ENCODE assay signal across 5 worm cellular contexts in genomic region chrX:5119246-5119645, ce11.
A peak's percentile ranks its signal among the peaks of the same experiment; 100 is the strongest.
TF ChIP-seq lines count a peak whose summit lies in the region.

No protein-coding gene starts in this region.

TF ChIP-seq in whole organism, L1 larva, 84 proteins besides CTCF, POLR2A, EP300 and RAD21 (continued from another document and continues in another):
- TF ChIP-seq tbx-2 (tag; optimal IDR thresholded peaks at IDR 0.05; lab: Kevin White, UChicago) (peak; percentile 60), fkh-10 (GFP tag; optimal IDR thresholded peaks at IDR 0.05; lab: Kevin White, UChicago) (no peak), hpl-2 (GFP tag; optimal IDR thresholded peaks at IDR 0.05; lab: Kevin White, UChicago) (no peak), nhr-77 (tag; optimal IDR thresholded peaks at IDR 0.05; lab: Kevin White, UChicago) (peak; percentile 22), jun-1 (tag; optimal IDR thresholded peaks at IDR 0.05; lab: Kevin White, UChicago) (no peak), unc-86 (tag; optimal IDR thresholded peaks at IDR 0.05; lab: Kevin White, UChicago) (no peak), fkh-4 (tag; optimal IDR thresholded peaks at IDR 0.05; lab: Kevin White, UChicago; ENCODE audit: borderline replicate concordance) (no peak), F16B12.6 (tag; optimal IDR thresholded peaks at IDR 0.05; lab: Kevin White, UChicago) (no peak), dpl-1 (GFP tag; optimal IDR thresholded peaks at IDR 0.05; lab: Kevin White, UChicago) (no peak), efl-1 (optimal IDR thresholded peaks at IDR 0.05; lab: Kevin White, UChicago) (peak in 1 of 2 experiments; percentile 21), efl-1 (GFP tag; optimal IDR thresholded peaks at IDR 0.05 in 1 of 2; lab: Kevin White, UChicago) (peak in 1 of 2 experiments; percentile 24), snpc-4 (tag; optimal IDR thresholded peaks at IDR 0.05; lab: Kevin White, UChicago) (no peak), sox-4 (tag; optimal IDR thresholded peaks at IDR 0.05; lab: Kevin White, UChicago) (no peak), nhr-47 (tag; optimal IDR thresholded peaks at IDR 0.05; lab: Kevin White, UChicago) (peak; percentile 48), lin-35 (GFP tag; optimal IDR thresholded peaks at IDR 0.05; lab: Kevin White, UChicago) (peak in 1 of 2 experiments; percentile 67), ets-5 (GFP tag; IDR thresholded peaks at IDR 0.05; lab: Robert Waterston, UW) (no peak), nhr-12 (tag; optimal IDR thresholded peaks at IDR 0.05; lab: Kevin White, UChicago) (no peak), C16A3.4 (tag; optimal IDR thresholded peaks at IDR 0.05; lab: Kevin White, UChicago) (peak; percentile 30), aha-1 (tag; optimal IDR thresholded peaks at IDR 0.05; lab: Kevin White, UChicago) (no peak), irx-1 (tag; optimal IDR thresholded peaks at IDR 0.05; lab: Kevin White, UChicago) (peak; percentile 26), rnt-1 (tag; optimal IDR thresholded peaks at IDR 0.05; lab: Kevin White, UChicago) (peak; percentile 59), mab-9 (GFP tag; IDR thresholded peaks at IDR 0.05; lab: Robert Waterston, UW) (no peak), xbp-1 (tag; optimal IDR thresholded peaks at IDR 0.05; lab: Kevin White, UChicago) (peak; percentile 61), hlh-17 (GFP tag; optimal IDR thresholded peaks at IDR 0.05; lab: Kevin White, UChicago; ENCODE audit: borderline replicate concordance) (no peak), egl-27 (tag; optimal IDR thresholded peaks at IDR 0.05; lab: Kevin White, UChicago) (no peak), fkh-8 (tag; optimal IDR thresholded peaks at IDR 0.05; lab: Kevin White, UChicago) (no peak), lin-15B (tag; optimal IDR thresholded peaks at IDR 0.05; lab: Kevin White, UChicago) (no peak)

TF ChIP-seq in whole organism, L2 larva, 48 proteins besides CTCF, POLR2A, EP300 and RAD21 (continued from another document and continues in another):
- TF ChIP-seq mbf-1 (tag; optimal IDR thresholded peaks at IDR 0.05; lab: Kevin White, UChicago) (no peak), ama-1 (optimal IDR thresholded peaks at IDR 0.05; lab: Kevin White, UChicago) (no peak), unc-62 (GFP tag; optimal IDR thresholded peaks at IDR 0.05; lab: Kevin White, UChicago) (no peak), ztf-4 (tag; optimal IDR thresholded peaks at IDR 0.05; lab: Kevin White, UChicago) (peak; percentile 17), ztf-1 (GFP tag; conservative IDR thresholded peaks at IDR 0.05; lab: Robert Waterston, UW) (no peak), nhr-21 (tag; optimal IDR thresholded peaks at IDR 0.05; lab: Kevin White, UChicago) (peak; percentile 76), sma-3 (GFP tag; optimal IDR thresholded peaks at IDR 0.05; lab: Kevin White, UChicago) (peak; percentile 81), zag-1 (tag; optimal IDR thresholded peaks at IDR 0.05; lab: Kevin White, UChicago) (no peak), lsy-2 (tag; optimal IDR thresholded peaks at IDR 0.05; lab: Kevin White, UChicago) (peak in 1 of 2 experiments; percentile 32), nhr-25 (tag; optimal IDR thresholded peaks at IDR 0.05; lab: Kevin White, UChicago) (peak; percentile 83), egl-27 (tag; optimal IDR thresholded peaks at IDR 0.05; lab: Kevin White, UChicago) (no peak), unc-55 (GFP tag; optimal IDR thresholded peaks at IDR 0.05; lab: Kevin White, UChicago) (no peak), Y55F3AM.14 (GFP tag; optimal IDR thresholded peaks at IDR 0.05; lab: Kevin White, UChicago) (peak; percentile 59), ceh-82 (tag; optimal IDR thresholded peaks at IDR 0.05; lab: Kevin White, UChicago) (no peak), nhr-6 (tag; optimal IDR thresholded peaks at IDR 0.05; lab: Kevin White, UChicago) (no peak), nhr-11 (tag; optimal IDR thresholded peaks at IDR 0.05; lab: Kevin White, UChicago) (no peak), sma-9 (GFP tag; optimal IDR thresholded peaks at IDR 0.05; lab: Kevin White, UChicago) (peak; percentile 71), sma-9 (tag; optimal IDR thresholded peaks at IDR 0.05; lab: Kevin White, UChicago) (no peak), peb-1 (tag; optimal IDR thresholded peaks at IDR 0.05; lab: Kevin White, UChicago) (no peak), lin-13 (GFP tag; optimal IDR thresholded peaks at IDR 0.05; lab: Kevin White, UChicago) (peak; percentile 14), elt-3 (tag; optimal IDR thresholded peaks at IDR 0.05; lab: Kevin White, UChicago) (no peak), blmp-1 (tag; optimal IDR thresholded peaks at IDR 0.05; lab: Kevin White, UChicago; ENCODE audit: insufficient read depth) (peak; percentile 72), R02D3.7 (tag; optimal IDR thresholded peaks at IDR 0.05; lab: Kevin White, UChicago) (no peak), lin-39 (tag; optimal IDR thresholded peaks at IDR 0.05; lab: Kevin White, UChicago) (peak; percentile 66), nhr-129 (tag; optimal IDR thresholded peaks at IDR 0.05; lab: Kevin White, UChicago) (peak; percentile 53), nhr-10 (tag; optimal IDR thresholded peaks at IDR 0.05; lab: Kevin White, UChicago) (no peak), gmeb-1 (tag; optimal IDR thresholded peaks at IDR 0.05; lab: Kevin White, UChicago) (peak; percentile 40), nhr-12 (tag; optimal IDR thresholded peaks at IDR 0.05; lab: Kevin White, UChicago) (no peak)

TF ChIP-seq in whole organism, L3 larva, 47 proteins besides CTCF, POLR2A, EP300 and RAD21 (continued from another document and continues in another):
- TF ChIP-seq ceh-28 (tag; optimal IDR thresholded peaks at IDR 0.05; lab: Kevin White, UChicago) (no peak), nhr-43 (tag; optimal IDR thresholded peaks at IDR 0.05; lab: Kevin White, UChicago; ENCODE audit: poor library complexity, severe bottlenecking) (peak; percentile 80), aly-2 (tag; optimal IDR thresholded peaks at IDR 0.05; lab: Kevin White, UChicago) (no peak), fos-1 (tag; optimal IDR thresholded peaks at IDR 0.05; lab: Kevin White, UChicago) (no peak), ztf-4 (tag; optimal IDR thresholded peaks at IDR 0.05; lab: Kevin White, UChicago) (no peak), egl-27 (tag; optimal IDR thresholded peaks at IDR 0.05; lab: Kevin White, UChicago) (no peak), nhr-77 (tag; optimal IDR thresholded peaks at IDR 0.05; lab: Kevin White, UChicago) (no peak), nhr-76 (tag; optimal IDR thresholded peaks at IDR 0.05; lab: Kevin White, UChicago) (no peak), nhr-237 (tag; optimal IDR thresholded peaks at IDR 0.05; lab: Kevin White, UChicago) (no peak), nhr-25 (tag; optimal IDR thresholded peaks at IDR 0.05; lab: Kevin White, UChicago) (peak; percentile 86), nhr-67 (tag; optimal IDR thresholded peaks at IDR 0.05; lab: Kevin White, UChicago) (no peak), fkh-2 (tag; optimal IDR thresholded peaks at IDR 0.05; lab: Kevin White, UChicago) (no peak), sea-2 (GFP tag; optimal IDR thresholded peaks at IDR 0.05; lab: Kevin White, UChicago) (no peak), skn-1 (tag; optimal IDR thresholded peaks at IDR 0.05; lab: Kevin White, UChicago) (no peak), ZK546.5 (tag; optimal IDR thresholded peaks at IDR 0.05; lab: Kevin White, UChicago) (no peak), zag-1 (tag; optimal IDR thresholded peaks at IDR 0.05; lab: Kevin White, UChicago) (no peak), elt-2 (tag; optimal IDR thresholded peaks at IDR 0.05; lab: Kevin White, UChicago) (peak; percentile 28), ztf-11 (tag; optimal IDR thresholded peaks at IDR 0.05; lab: Kevin White, UChicago) (no peak), ceh-9 (tag; optimal IDR thresholded peaks at IDR 0.05; lab: Kevin White, UChicago) (no peak), hmg-11 (tag; optimal IDR thresholded peaks at IDR 0.05; lab: Kevin White, UChicago) (no peak), snpc-4 (tag; optimal IDR thresholded peaks at IDR 0.05; lab: Kevin White, UChicago) (no peak), R02D3.7 (tag; optimal IDR thresholded peaks at IDR 0.05; lab: Kevin White, UChicago) (no peak), jun-1 (tag; optimal IDR thresholded peaks at IDR 0.05; lab: Kevin White, UChicago) (peak; percentile 44), pqm-1 (tag; optimal IDR thresholded peaks at IDR 0.05; lab: Kevin White, UChicago) (no peak), egl-5 (tag; optimal IDR thresholded peaks at IDR 0.05; lab: Kevin White, UChicago) (no peak), nhr-28 (tag; optimal IDR thresholded peaks at IDR 0.05; lab: Kevin White, UChicago) (no peak), nhr-23 (tag; optimal IDR thresholded peaks at IDR 0.05; lab: Kevin White, UChicago) (peak; percentile 77), daf-12 (tag; optimal IDR thresholded peaks at IDR 0.05; lab: Kevin White, UChicago) (no peak), nhr-11 (tag; optimal IDR thresholded peaks at IDR 0.05; lab: Kevin White, UChicago) (no peak), mdl-1 (tag; optimal IDR thresholded peaks at IDR 0.05; lab: Kevin White, UChicago) (peak; percentile 26)

TF ChIP-seq in whole organism, L4 larva, 104 proteins besides CTCF, POLR2A, EP300 and RAD21 (continued from another document):
- TF ChIP-seq rbr-2 (tag; optimal IDR thresholded peaks at IDR 0.05; lab: Kevin White, UChicago) (peak; percentile 40), Y48G9A.11 (GFP tag; IDR thresholded peaks at IDR 0.05; lab: Robert Waterston, UW) (no peak), mes-2 (tag; optimal IDR thresholded peaks at IDR 0.05; lab: Kevin White, UChicago; ENCODE audit: poor library complexity, severe bottlenecking) (peak; percentile 53), lsy-2 (tag; optimal IDR thresholded peaks at IDR 0.05; lab: Kevin White, UChicago) (peak in 1 of 2 experiments; percentile 54), spr-1 (tag; optimal IDR thresholded peaks at IDR 0.05; lab: Kevin White, UChicago) (peak; percentile 18), nhr-48 (tag; optimal IDR thresholded peaks at IDR 0.05; lab: Kevin White, UChicago) (peak; percentile 60), dmd-6 (GFP tag; IDR thresholded peaks at IDR 0.05; lab: Robert Waterston, UW) (peak; percentile 43; the same call in 1 of the 2 replicates), T26A8.4 (GFP tag; IDR thresholded peaks at IDR 0.05; lab: Robert Waterston, UW) (peak; percentile 68), madf-9 (GFP tag; conservative IDR thresholded peaks at IDR 0.05; lab: Robert Waterston, UW) (no peak), saeg-2 (GFP tag; IDR thresholded peaks at IDR 0.05; lab: Robert Waterston, UW) (no peak), hlh-11 (tag; optimal IDR thresholded peaks at IDR 0.05; lab: Kevin White, UChicago) (peak; percentile 85), nhr-11 (tag; optimal IDR thresholded peaks at IDR 0.05; lab: Kevin White, UChicago) (no peak), ZK546.5 (tag; optimal IDR thresholded peaks at IDR 0.05; lab: Kevin White, UChicago) (no peak), fkh-10 (GFP tag; optimal IDR thresholded peaks at IDR 0.05; lab: Kevin White, UChicago) (no peak), mdl-1 (tag; optimal IDR thresholded peaks at IDR 0.05; lab: Kevin White, UChicago) (peak; percentile 23 to 75), ceh-44 (GFP tag; IDR thresholded peaks at IDR 0.05; lab: Robert Waterston, UW) (no peak), duxl-1 (tag; optimal IDR thresholded peaks at IDR 0.05; lab: Kevin White, UChicago; ENCODE audit: poor library complexity) (peak; percentile 40), tra-1 (GFP tag; IDR thresholded peaks at IDR 0.05; lab: Robert Waterston, UW) (0 out of 2 replicates have a peak, but pooled peaks have one; percentile 34), ctbp-1 (GFP tag; IDR thresholded peaks at IDR 0.05; lab: Robert Waterston, UW) (peak; percentile 59; the same call in 1 of the 2 replicates), nhr-28 (tag; optimal IDR thresholded peaks at IDR 0.05; lab: Kevin White, UChicago) (peak; percentile 64), set-16 (GFP tag; IDR thresholded peaks at IDR 0.05; lab: Robert Waterston, UW) (peak; percentile 41), hif-1 (tag; optimal IDR thresholded peaks at IDR 0.05; lab: Kevin White, UChicago) (peak in 1 of 2 experiments; percentile 11), dve-1 (tag; optimal IDR thresholded peaks at IDR 0.05; lab: Kevin White, UChicago; ENCODE audit: insufficient read depth) (peak; percentile 44), daf-19 (GFP tag; conservative IDR thresholded peaks at IDR 0.05; lab: Robert Waterston, UW) (no peak), nhr-25 (tag; optimal IDR thresholded peaks at IDR 0.05; lab: Kevin White, UChicago; ENCODE audit: borderline replicate concordance, insufficient read depth) (peak; percentile 17), hlh-30 (tag; optimal IDR thresholded peaks at IDR 0.05; lab: Kevin White, UChicago; ENCODE audit: insufficient read depth) (peak; percentile 85)

TF ChIP-seq in whole organism, late embryonic, 69 proteins besides CTCF, POLR2A, EP300 and RAD21 (continued from another document):
- TF ChIP-seq hlh-30 (tag; optimal IDR thresholded peaks at IDR 0.05; lab: Kevin White, UChicago; ENCODE audit: insufficient read depth), result no peak
- TF ChIP-seq nfya-1 (tag; optimal IDR thresholded peaks at IDR 0.05; lab: Kevin White, UChicago), result peak; percentile 59
- no peak for TF ChIP-seq lin-11 (tag; optimal IDR thresholded peaks at IDR 0.05; lab: Kevin White, UChicago)
- no peak for TF ChIP-seq che-1 (tag; optimal IDR thresholded peaks at IDR 0.05; lab: Kevin White, UChicago)
- peak; percentile 45 for TF ChIP-seq ceh-31 (tag; optimal IDR thresholded peaks at IDR 0.05; lab: Kevin White, UChicago)
- TF ChIP-seq zip-5 (tag; optimal IDR thresholded peaks at IDR 0.05; lab: Kevin White, UChicago), result no peak
- no peak for TF ChIP-seq hlh-6 (tag; optimal IDR thresholded peaks at IDR 0.05; lab: Kevin White, UChicago)
- TF ChIP-seq ceh-34 (tag; optimal IDR thresholded peaks at IDR 0.05; lab: Kevin White, UChicago), result peak; percentile 25
- TF ChIP-seq ttx-3 (tag; optimal IDR thresholded peaks at IDR 0.05; lab: Kevin White, UChicago), result no peak
- TF ChIP-seq ets-4 (tag; optimal IDR thresholded peaks at IDR 0.05; lab: Kevin White, UChicago), result no peak
- TF ChIP-seq hlh-15 (tag; optimal IDR thresholded peaks at IDR 0.05; lab: Kevin White, UChicago), result no peak
- TF ChIP-seq unc-55 (GFP tag; optimal IDR thresholded peaks at IDR 0.05; lab: Kevin White, UChicago), result no peak
- TF ChIP-seq unc-86 (tag; optimal IDR thresholded peaks at IDR 0.05; lab: Kevin White, UChicago), result no peak
- TF ChIP-seq ztf-16 (tag; optimal IDR thresholded peaks at IDR 0.05; lab: Kevin White, UChicago), result no peak
- TF ChIP-seq ceh-9 (tag; optimal IDR thresholded peaks at IDR 0.05; lab: Kevin White, UChicago), result no peak
- no peak for TF ChIP-seq dve-1 (tag; optimal IDR thresholded peaks at IDR 0.05; lab: Kevin White, UChicago)
TF ChIP-seq in whole organism, late embryonic: peak in this region for 5.
